Fruit fly (Drosophila melanogaster): Measurements from ENCODE around the gene CG15576.

DNA sequence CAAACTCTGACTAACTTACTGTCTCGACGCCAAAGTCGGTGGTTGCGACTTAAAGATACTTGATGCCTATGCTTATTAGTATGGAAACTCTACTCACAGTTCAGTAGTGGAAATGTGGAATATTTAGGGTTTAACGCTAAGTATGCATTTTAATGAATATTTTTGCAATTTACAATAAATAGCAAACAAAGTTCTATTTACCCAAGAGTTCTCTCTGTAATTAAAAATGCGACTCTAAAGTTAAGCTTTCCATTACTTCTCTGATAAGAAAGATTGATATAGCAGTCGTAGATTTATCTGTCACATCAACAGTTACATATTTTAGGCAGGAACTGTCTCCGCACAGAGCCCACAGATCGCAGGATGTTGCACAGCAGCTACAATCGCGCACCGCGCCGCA is 13.2 kb upstream of the CG15576 start, which contains the start of gene CG12691:
- TF ChIP-seq CG8478 (optimal IDR thresholded peaks at IDR 0.05): no peak
- no peak for TF ChIP-seq psq (optimal IDR thresholded peaks at IDR 0.05)
- no peak for TF ChIP-seq pan (optimal IDR thresholded peaks at IDR 0.05)

All from whole organism.